Worm (Caenorhabditis elegans) whole organism, L2 larva: ENCODE data around the gene K08D10.11.
"Not testable (repeated sequence)": the region's sequence is repeated elsewhere in the genome, so short reads cannot be mapped to it uniquely, and the experiment has no call there.

Experiments
- C34F6.9 ChIP-seq: fragments of 150-350 bp; optimal IDR thresholded peaks from 2 replicates; lab custom pipeline; 2014; ENCODE audit warnings: missing biosample characterization, missing genetic modification characterization
- F13H6.1 ChIP-seq: sonication (generic microtip); optimal IDR thresholded peaks from 2 replicates; lab custom pipeline; 2016; ENCODE audit warnings: missing genetic modification characterization, missing compliant biosample characterization
- R02D3.7 ChIP-seq: fragments of 150-350 bp; optimal IDR thresholded peaks from 2 replicates; lab custom pipeline; 2014; ENCODE audit warnings: missing biosample characterization, missing genetic modification characterization
- ama-1 ChIP-seq: fragments of 150-350 bp; optimal IDR thresholded peaks from 2 replicates; lab custom pipeline; 2018; ENCODE audit warnings: inconsistent platforms
- blmp-1 ChIP-seq: sonication (generic microtip); optimal IDR thresholded peaks from 2 replicates; lab custom pipeline; 2017; ENCODE audit warnings: missing genetic modification characterization, mild to moderate bottlenecking, missing compliant biosample characterization, antibody characterized with exemption, moderate library complexity; ENCODE audit not compliant: insufficient read depth
- dmd-4 ChIP-seq: sonication (generic microtip); optimal IDR thresholded peaks from 2 replicates; lab custom pipeline; 2017; ENCODE audit warnings: missing biosample characterization, missing genetic modification characterization
- elt-3 ChIP-seq: sonication (generic microtip); optimal IDR thresholded peaks from 2 replicates; lab custom pipeline; 2017; ENCODE audit warnings: missing biosample characterization, missing genetic modification characterization
- fos-1 ChIP-seq: fragments of 150-350 bp; optimal IDR thresholded peaks from 2 replicates; lab custom pipeline; 2014; ENCODE audit warnings: missing biosample characterization, missing genetic modification characterization
- gmeb-1 ChIP-seq: fragments of 150-350 bp; optimal IDR thresholded peaks from 2 replicates; lab custom pipeline; 2014; ENCODE audit warnings: missing biosample characterization, missing genetic modification characterization
- lin-11 ChIP-seq: fragments of 150-350 bp; sonication (generic microtip); optimal IDR thresholded peaks from 2 replicates; lab custom pipeline; 2014; ENCODE audit warnings: missing biosample characterization, missing genetic modification characterization, inconsistent platforms, mixed read lengths
- lin-13 ChIP-seq: fragments of 150-350 bp; optimal IDR thresholded peaks from 2 replicates; lab custom pipeline; 2014; ENCODE audit warnings: missing biosample characterization, missing genetic modification reagents, missing genetic modification characterization
- lin-39 ChIP-seq: fragments of 150-350 bp; optimal IDR thresholded peaks from 2 replicates; lab custom pipeline; 2014; ENCODE audit warnings: missing biosample characterization, missing genetic modification reagents, missing genetic modification characterization
- lsy-2 ChIP-seq, 2 experiments: fragments of 150-350 bp in 1 of 2; sonication (generic microtip) in 1 of 2; optimal IDR thresholded peaks; 2 replicates each; lab custom pipeline; 2014 to 2017; ENCODE audit warnings: missing biosample characterization in 2 of 2, missing genetic modification characterization in 2 of 2
- mbf-1 ChIP-seq: sonication (generic microtip); optimal IDR thresholded peaks from 2 replicates; lab custom pipeline; 2017; ENCODE audit warnings: missing biosample characterization, missing genetic modification characterization
- mdl-1 ChIP-seq, 2 experiments: fragments of 150-350 bp in 1 of 2; sonication (generic microtip) in 1 of 2; optimal IDR thresholded peaks; 2 replicates each; lab custom pipeline; 2017; ENCODE audit warnings: missing biosample characterization in 2 of 2, missing genetic modification characterization in 2 of 2
- nhr-12 ChIP-seq: fragments of 150-350 bp; optimal IDR thresholded peaks from 2 replicates; lab custom pipeline; 2014; ENCODE audit warnings: missing biosample characterization, missing genetic modification characterization
- nhr-23 ChIP-seq: fragments of 150-350 bp; optimal IDR thresholded peaks from 2 replicates; lab custom pipeline; 2014; ENCODE audit warnings: missing biosample characterization, missing genetic modification reagents, missing genetic modification characterization
- nhr-77 ChIP-seq: fragments of 150-350 bp; optimal IDR thresholded peaks from 2 replicates; lab custom pipeline; 2014; ENCODE audit warnings: missing biosample characterization, missing genetic modification characterization
- sem-4 ChIP-seq: fragments of 150-350 bp; optimal IDR thresholded peaks from 2 replicates; lab custom pipeline; 2014; ENCODE audit warnings: missing biosample characterization, missing genetic modification reagents, missing genetic modification characterization
- skn-1 ChIP-seq: sonication (generic microtip); optimal IDR thresholded peaks from 2 replicates; lab custom pipeline; 2017; ENCODE audit warnings: missing biosample characterization, missing genetic modification characterization
- sma-3 ChIP-seq: sonication (generic microtip); optimal IDR thresholded peaks from 2 replicates; lab custom pipeline; 2016; ENCODE audit warnings: missing genetic modification reagents, missing genetic modification characterization, missing compliant biosample characterization
- sma-9 ChIP-seq, 2 experiments: fragments of 150-350 bp in 1 of 2; sonication (generic microtip) in 1 of 2; optimal IDR thresholded peaks; 2 replicates each; lab custom pipeline; 2014 to 2016; ENCODE audit warnings: missing genetic modification characterization in 2 of 2, mild to moderate bottlenecking in 1 of 2, missing biosample characterization in 1 of 2, missing compliant biosample characterization in 1 of 2, missing genetic modification reagents in 1 of 2, moderate library complexity in 1 of 2
- snpc-4 ChIP-seq: fragments of 150-350 bp; optimal IDR thresholded peaks from 2 replicates; lab custom pipeline; 2014; ENCODE audit warnings: missing biosample characterization, missing genetic modification characterization
- ztf-1 ChIP-seq: fragments of 200-800 bp; sonication (Bioruptor generic); conservative IDR thresholded peaks from 2 replicates; pipeline ENCODE4 v1.3.6; 2022; ENCODE audit warnings: missing genetic modification characterization, missing compliant biosample characterization
- ztf-11 ChIP-seq: sonication (generic microtip); optimal IDR thresholded peaks from 2 replicates; lab custom pipeline; 2017; ENCODE audit warnings: missing biosample characterization, missing genetic modification characterization
- ztf-4 ChIP-seq: fragments of 150-350 bp; optimal IDR thresholded peaks from 2 replicates; lab custom pipeline; 2014; ENCODE audit warnings: missing biosample characterization, missing genetic modification characterization

The K08D10.11 gene

DNA sequence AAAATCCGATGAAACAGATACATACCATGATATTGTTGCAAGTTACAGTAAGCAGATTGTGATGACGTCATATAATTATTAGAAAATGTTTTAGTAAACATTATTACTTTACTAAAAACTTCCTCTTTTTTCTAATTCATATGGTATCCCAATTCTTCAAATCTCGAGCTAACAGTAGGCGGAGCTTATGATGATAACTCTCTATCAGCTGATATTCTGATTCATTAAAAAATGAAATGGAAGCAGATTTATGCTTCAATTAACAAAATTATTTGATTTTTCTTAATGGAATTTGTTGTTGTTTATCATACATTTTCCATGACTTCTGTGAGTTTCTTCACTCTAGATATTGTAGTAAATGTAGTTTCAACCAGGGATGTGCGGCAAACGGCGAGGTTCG is 18.3 kb upstream of the K08D10.11 start, which contains the start of gene pax-2:
TSS of gene pax-2 (minus strand) at position 101 of the 400 bp plus-strand sequence.
- no peak for TF ChIP-seq dmd-4 (tag; lab: Kevin White, UChicago)
- TF ChIP-seq mbf-1 (tag; lab: Kevin White, UChicago), result no peak
- TF ChIP-seq sem-4 (tag; lab: Kevin White, UChicago), result no peak
- no peak for TF ChIP-seq ztf-4 (tag; lab: Kevin White, UChicago)
- TF ChIP-seq sma-3 (GFP tag; lab: Kevin White, UChicago), result no peak
- TF ChIP-seq lin-13, result no peak
- TF ChIP-seq F13H6.1 (tag; lab: Kevin White, UChicago), result no peak
- no peak for TF ChIP-seq lin-39 (tag; lab: Kevin White, UChicago)
- no peak for TF ChIP-seq R02D3.7 (tag; lab: Kevin White, UChicago)
- no peak for TF ChIP-seq lsy-2 (tag; optimal IDR thresholded peaks at IDR 0.05; lab: Kevin White, UChicago)
- no peak for TF ChIP-seq C34F6.9
- no peak for TF ChIP-seq lin-11 (tag; lab: Kevin White, UChicago)
- no peak for TF ChIP-seq gmeb-1 (tag; lab: Kevin White, UChicago)
- no peak for TF ChIP-seq nhr-12 (tag; lab: Kevin White, UChicago)
- TF ChIP-seq, all 48 proteins: peak for 0

- TF ChIP-seq lin-39, nhr-23, fos-1 (tag; lab: Kevin White, UChicago): not testable (repeated sequence)
Observed at ce11 chrIV:4197167-4197566, 11.2 kb upstream of the K08D10.11 start, which contains the start of gene cyp-25A6. cyp-25A6 (plus strand) TSS chrIV:4197467.

ce11 chrIV:4196729-4197128 is 10.7 kb upstream of the K08D10.11 start, which contains the start of gene K06B9.6:
K06B9.6 (minus strand) TSS chrIV:4196829.
- TF ChIP-seq F13H6.1, elt-3, nhr-77 (tag; lab: Kevin White, UChicago): not testable (repeated sequence)

- peak; percentile 48 for TF ChIP-seq gmeb-1 (tag; lab: Kevin White, UChicago)
- TF ChIP-seq F13H6.1 (tag; lab: Kevin White, UChicago), result peak; percentile 8
- TF ChIP-seq sma-9 (GFP tag; optimal IDR thresholded peaks at IDR 0.05; lab: Kevin White, UChicago), result peak; percentile 30
- TF ChIP-seq sma-9 (tag; optimal IDR thresholded peaks at IDR 0.05; lab: Kevin White, UChicago), result not testable (repeated sequence)
- TF ChIP-seq sma-3 (GFP tag; lab: Kevin White, UChicago), result peak; percentile 21
- peak; percentile 53 to 76 for TF ChIP-seq lsy-2 (tag; optimal IDR thresholded peaks at IDR 0.05; lab: Kevin White, UChicago)
- TF ChIP-seq, all 48 proteins: peak for 5; not testable (repeated sequence) for 43
Observed at ce11 chrIV:4184767-4185166, 1.2 kb downstream of the K08D10.11 start.

ce11 chrIV:4180032-4180431 is 6.0 kb downstream of the K08D10.11 start:
- TF ChIP-seq lsy-2 (tag; optimal IDR thresholded peaks at IDR 0.05; lab: Kevin White, UChicago), result peak in 1 of 2 experiments; percentile 31

- TF ChIP-seq lin-11 (tag; lab: Kevin White, UChicago) (no peak), lin-39 (tag; lab: Kevin White, UChicago) (no peak), lsy-2 (tag; optimal IDR thresholded peaks at IDR 0.05; lab: Kevin White, UChicago) (no peak), skn-1 (no peak), ztf-4 (tag; lab: Kevin White, UChicago) (no peak)
Observed at ce11 chrIV:4178424-4178823, 7.6 kb downstream of the K08D10.11 start, which contains the start of gene tsen-34. tsen-34 (plus strand) TSS chrIV:4178457.

ce11 chrIV:4177560-4177959 is 8.4 kb downstream of the K08D10.11 start:
- TF ChIP-seq blmp-1 (tag; lab: Kevin White, UChicago) (no peak), snpc-4 (tag; lab: Kevin White, UChicago) (no peak), mdl-1 (tag; optimal IDR thresholded peaks at IDR 0.05; lab: Kevin White, UChicago) (no peak), ama-1 (lab: Kevin White, UChicago) (no peak), ztf-11 (tag; lab: Kevin White, UChicago) (no peak), sem-4 (tag; lab: Kevin White, UChicago) (no peak), sma-9 (GFP tag; optimal IDR thresholded peaks at IDR 0.05; lab: Kevin White, UChicago) (no peak), sma-9 (tag; optimal IDR thresholded peaks at IDR 0.05; lab: Kevin White, UChicago) (no peak), ztf-1 (GFP tag; lab: Robert Waterston, UW) (no peak), nhr-77 (tag; lab: Kevin White, UChicago) (no peak), gmeb-1 (tag; lab: Kevin White, UChicago) (no peak), nhr-12 (tag; lab: Kevin White, UChicago) (no peak), lin-13 (no peak)
